Fruit fly (Drosophila melanogaster) whole organism, pupa: ENCODE results near the gene CG13310.

ENCODE experiments used
- CG10348 ChIP-seq: fragments of 200-800 bp; sonication (Bioruptor generic); IDR thresholded peaks from 2 replicates; pipeline ENCODE4 v1.3.6; 2022; ENCODE audit warnings: missing biosample characterization, missing genetic modification characterization
- CG12605 ChIP-seq: fragments of 200-800 bp; sonication (Bioruptor generic); IDR thresholded peaks from 2 replicates; pipeline ENCODE4 v1.3.6; 2022; ENCODE audit warnings: missing biosample characterization, missing genetic modification characterization
- CG13204 ChIP-seq: fragments of 200-800 bp; sonication (Bioruptor generic); optimal IDR thresholded peaks from 2 replicates; lab custom pipeline; 2018; ENCODE audit warnings: missing biosample characterization, mild to moderate bottlenecking, missing genetic modification characterization, moderate library complexity
- CG14655 ChIP-seq: fragments of 200-800 bp; sonication (Bioruptor generic); optimal IDR thresholded peaks from 3 replicates; lab custom pipeline; 2017; ENCODE audit warnings: mild to moderate bottlenecking, missing biosample characterization, missing genetic modification reagents, missing genetic modification characterization
- CG15710 ChIP-seq: fragments of 200-800 bp; sonication (Bioruptor generic); optimal IDR thresholded peaks from 2 replicates; lab custom pipeline; 2018; ENCODE audit warnings: missing biosample characterization, mild to moderate bottlenecking, missing genetic modification characterization, moderate library complexity
- CG17806 ChIP-seq: fragments of 200-800 bp; sonication (Bioruptor generic); optimal IDR thresholded peaks from 2 replicates; lab custom pipeline; 2018; ENCODE audit warnings: missing biosample characterization, mild to moderate bottlenecking, missing genetic modification characterization, moderate library complexity
- CG32121 ChIP-seq: fragments of 200-800 bp; sonication (Bioruptor generic); IDR thresholded peaks from 2 replicates; pipeline ENCODE4 v1.3.6; 2022; ENCODE audit warnings: missing biosample characterization, missing genetic modification characterization
- CG34367 ChIP-seq: fragments of 200-800 bp; sonication (Bioruptor generic); optimal IDR thresholded peaks from 2 replicates; lab custom pipeline; 2018; ENCODE audit warnings: missing biosample characterization, mild to moderate bottlenecking, missing genetic modification characterization
- CG4496 ChIP-seq: fragments of 200-800 bp; sonication (Bioruptor generic); IDR thresholded peaks from 3 replicates; pipeline ENCODE4 v1.3.6; 2022; ENCODE audit warnings: missing biosample characterization, missing genetic modification characterization
- CG8159 ChIP-seq: fragments of 200-800 bp; sonication (Bioruptor generic); optimal IDR thresholded peaks from 3 replicates; lab custom pipeline; 2018; ENCODE audit warnings: missing biosample characterization, mild to moderate bottlenecking, missing genetic modification characterization, moderate library complexity
- CG8301 ChIP-seq: fragments of 200-800 bp; sonication (Bioruptor generic); optimal IDR thresholded peaks from 2 replicates; lab custom pipeline; 2018; ENCODE audit warnings: missing biosample characterization, mild to moderate bottlenecking, missing genetic modification characterization
- CG9948 ChIP-seq: fragments of 200-800 bp; sonication (Bioruptor generic); optimal IDR thresholded peaks from 2 replicates; lab custom pipeline; 2018; ENCODE audit warnings: missing biosample characterization, mild to moderate bottlenecking, missing genetic modification characterization, moderate library complexity
- D1 ChIP-seq: fragments of 200-800 bp; sonication (Bioruptor generic); optimal IDR thresholded peaks from 2 replicates; lab custom pipeline; 2018; ENCODE audit warnings: missing biosample characterization, mild to moderate bottlenecking, missing genetic modification characterization, moderate library complexity
- EcR ChIP-seq: fragments of 200-800 bp; sonication (Bioruptor generic); optimal IDR thresholded peaks from 3 replicates; lab custom pipeline; 2019; ENCODE audit warnings: missing biosample characterization, missing genetic modification characterization, mild to moderate bottlenecking, moderate library complexity, missing genetic modification reagents
- Ets98B ChIP-seq: fragments of 200-800 bp; sonication (Bioruptor generic); IDR thresholded peaks from 2 replicates; pipeline ENCODE4 v1.3.6; 2022; ENCODE audit warnings: missing biosample characterization, missing genetic modification characterization
- Pif1A ChIP-seq: fragments of 200-800 bp; sonication (Bioruptor generic); optimal IDR thresholded peaks from 3 replicates; lab custom pipeline; 2016; ENCODE audit warnings: missing biosample characterization, missing genetic modification characterization
- Pif1B ChIP-seq: fragments of 200-800 bp; sonication (Bioruptor generic); optimal IDR thresholded peaks from 3 replicates; lab custom pipeline; 2016; ENCODE audit warnings: missing biosample characterization, missing genetic modification characterization
- fd96Ca ChIP-seq: fragments of 200-800 bp; sonication (Bioruptor generic); IDR thresholded peaks from 3 replicates; pipeline ENCODE4 v1.3.6; 2022; ENCODE audit warnings: missing biosample characterization, missing genetic modification characterization
- rn ChIP-seq: fragments of 200-800 bp; sonication (Bioruptor generic); IDR thresholded peaks from 2 replicates; pipeline ENCODE4 v1.3.6; 2022; ENCODE audit warnings: missing biosample characterization, missing genetic modification characterization

The CG13310 gene

DNA sequence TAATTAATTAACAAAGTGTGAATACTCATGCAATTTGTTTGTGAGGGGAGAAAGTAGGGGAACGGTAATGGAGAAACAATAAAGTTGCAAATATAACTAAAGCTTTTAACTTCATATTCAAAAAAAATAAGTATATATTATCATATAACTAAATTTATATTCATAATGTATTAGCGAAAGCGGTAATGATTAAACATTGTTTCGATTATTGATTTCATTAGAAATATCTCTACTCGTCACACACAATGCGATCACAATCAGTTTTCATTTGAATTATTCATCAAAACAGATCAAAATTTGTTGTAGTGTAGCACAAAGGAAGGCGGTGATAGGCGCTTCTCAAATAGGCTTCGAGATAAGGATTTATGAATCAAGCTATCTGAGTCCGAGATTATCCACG is 44.6 kb downstream of the CG13310 start, which contains the start of gene CG6576:
Gene CG6576, plus strand, starts transcription at position 301 of the 400 bp plus-strand sequence.
- TF ChIP-seq CG14655 (GFP tag; lab: Kevin White, UChicago) = no peak
- no peak for TF ChIP-seq CG32121 (GFP tag; lab: Robert Waterston, UW)
- no peak for TF ChIP-seq CG34367 (tag; lab: Kevin White, UChicago)
- TF ChIP-seq CG15710 = no peak

DNA sequence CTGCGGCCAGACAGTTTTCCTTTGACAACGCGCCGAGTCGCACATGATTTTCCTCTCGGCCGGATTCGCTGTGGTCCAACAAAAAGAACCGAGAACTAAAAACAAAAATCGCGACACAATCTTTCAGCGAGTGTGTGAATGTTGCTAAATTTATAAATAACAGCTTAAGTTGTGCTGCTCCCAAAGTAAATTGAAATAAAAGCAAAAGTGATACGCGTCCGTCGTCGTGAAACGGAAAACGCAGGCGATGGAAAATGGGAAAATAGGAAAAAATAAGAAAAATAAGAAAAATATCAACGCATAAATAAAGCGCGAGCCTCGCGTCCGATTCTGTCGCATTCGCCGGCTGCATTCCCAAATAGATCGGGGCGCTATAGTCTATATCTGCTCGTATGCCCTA is 46.7 kb downstream of the CG13310 start, which contains the start of gene Fhos:
Gene Fhos, plus strand, starts transcription at position 28 of the 400 bp plus-strand sequence.
- peak; percentile 30; the same call in 1 of the 2 replicates for TF ChIP-seq CG32121 (GFP tag; lab: Robert Waterston, UW)
- no peak for TF ChIP-seq Pif1B (GFP tag; lab: Kevin White, UChicago)
- no peak for TF ChIP-seq CG17806 (tag; lab: Kevin White, UChicago)
- TF ChIP-seq CG14655 (GFP tag; lab: Kevin White, UChicago) = peak; percentile 3
- TF ChIP-seq CG9948 (tag; lab: Kevin White, UChicago) = no peak
- TF ChIP-seq CG12605 (GFP tag; lab: Robert Waterston, UW) = peak; percentile 50; the same call in 1 of the 2 replicates
- no peak for TF ChIP-seq CG10348 (GFP tag; lab: Robert Waterston, UW)
- no peak for TF ChIP-seq CG34367 (tag; lab: Kevin White, UChicago)
- TF ChIP-seq CG13204 (GFP tag; lab: Kevin White, UChicago) = no peak
- TF ChIP-seq Ets98B (GFP tag; lab: Robert Waterston, UW) = peak; percentile 24; the same call in 1 of the 2 replicates
- TF ChIP-seq CG8301 (tag; lab: Kevin White, UChicago) = peak; percentile 21

DNA sequence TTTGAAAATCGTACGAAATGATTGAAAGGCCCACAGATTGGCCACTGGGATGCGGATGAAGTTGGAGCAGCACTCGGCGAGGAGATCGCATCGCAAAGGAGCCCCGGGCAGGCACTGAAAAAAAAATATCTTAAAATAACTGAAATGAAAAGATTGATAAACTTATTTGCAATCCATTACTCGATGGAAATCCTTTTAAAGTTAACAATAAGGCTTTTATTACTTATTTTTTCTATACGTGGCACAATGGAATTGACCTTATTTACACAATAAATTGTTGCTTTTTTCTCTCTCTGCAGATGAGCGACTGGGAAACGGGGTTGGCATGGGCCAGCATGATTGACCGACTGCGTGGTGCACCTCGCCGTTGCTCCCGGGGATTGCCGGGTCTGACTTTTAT is 49.1 kb downstream of the CG13310 start:
- peak; percentile 58; the same call in 2 of the 3 replicates for TF ChIP-seq CG4496
- TF ChIP-seq CG9948 (tag; lab: Kevin White, UChicago) = no peak
- peak; percentile 54 for TF ChIP-seq CG8301 (tag; lab: Kevin White, UChicago)
- TF ChIP-seq rn (GFP tag; lab: Robert Waterston, UW) = peak; percentile 24; the same call in 1 of the 2 replicates
- no peak for TF ChIP-seq EcR
- TF ChIP-seq Ets98B (GFP tag; lab: Robert Waterston, UW) = peak; percentile 70
- peak; percentile 76 for TF ChIP-seq CG32121 (GFP tag; lab: Robert Waterston, UW)
- peak; percentile 33; the same call in 1 of the 2 replicates for TF ChIP-seq CG12605 (GFP tag; lab: Robert Waterston, UW)
- TF ChIP-seq CG15710 = no peak
- TF ChIP-seq CG8159 (tag; lab: Kevin White, UChicago) = no peak
- peak; percentile 24; the same call in 1 of the 3 replicates for TF ChIP-seq fd96Ca (GFP tag; lab: Robert Waterston, UW)
- TF ChIP-seq CG14655 (GFP tag; lab: Kevin White, UChicago) = peak; percentile 32

DNA sequence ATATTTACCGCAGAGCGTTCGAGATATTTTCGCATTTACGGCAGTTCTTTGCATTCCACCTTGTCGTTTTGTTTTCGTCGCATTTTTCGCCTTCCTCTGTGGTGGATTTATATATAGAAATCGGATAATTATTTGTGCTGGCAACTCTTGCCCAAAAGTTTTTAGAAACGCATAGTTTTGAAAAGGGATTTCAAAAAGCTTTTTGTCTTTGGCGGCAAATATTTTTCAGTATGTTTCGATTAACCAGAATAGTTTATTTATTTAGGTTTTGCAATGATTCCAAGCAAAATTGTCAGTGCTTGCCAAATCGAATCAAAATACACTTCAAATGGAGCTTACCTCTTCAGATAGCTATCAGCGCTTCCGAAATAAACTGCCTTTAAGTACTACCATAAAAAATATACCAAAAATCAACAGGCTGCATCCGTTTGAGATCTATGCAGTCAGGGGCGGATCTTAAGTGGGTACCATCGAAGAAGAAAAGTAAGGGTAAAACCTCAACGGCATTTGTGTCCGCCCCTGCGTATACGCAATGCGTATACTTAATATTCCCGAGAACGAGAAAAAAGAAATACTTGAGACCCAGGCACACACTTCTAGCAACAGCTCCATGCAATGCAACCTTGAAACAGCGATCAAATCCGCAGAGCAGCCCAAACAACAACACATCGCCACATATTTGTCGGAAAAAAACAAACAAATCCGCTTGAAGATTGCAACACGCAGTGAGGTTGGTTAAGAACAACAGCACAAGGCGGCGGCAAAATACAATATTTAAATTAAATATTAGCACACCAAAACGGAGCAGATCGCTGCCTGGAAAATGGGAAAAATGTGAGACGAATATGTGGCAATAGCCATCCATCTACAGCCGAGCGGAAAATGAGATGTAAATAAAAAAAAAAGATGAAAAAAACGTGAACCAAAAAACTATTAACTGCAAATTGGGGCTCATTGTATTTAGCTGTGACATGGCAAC is 50.4 kb downstream of the CG13310 start, which contains the start of gene CG13306:
Gene CG13306, minus strand, starts transcription at position 51 of the 979 bp plus-strand sequence.
- TF ChIP-seq CG14655 (GFP tag; lab: Kevin White, UChicago) (no peak), rn (GFP tag; lab: Robert Waterston, UW) (no peak), Pif1A (no peak), fd96Ca (GFP tag; lab: Robert Waterston, UW) (0 out of 3 replicates have a peak, but pooled peaks have one; percentile 21), CG13204 (GFP tag; lab: Kevin White, UChicago) (no peak)

DNA sequence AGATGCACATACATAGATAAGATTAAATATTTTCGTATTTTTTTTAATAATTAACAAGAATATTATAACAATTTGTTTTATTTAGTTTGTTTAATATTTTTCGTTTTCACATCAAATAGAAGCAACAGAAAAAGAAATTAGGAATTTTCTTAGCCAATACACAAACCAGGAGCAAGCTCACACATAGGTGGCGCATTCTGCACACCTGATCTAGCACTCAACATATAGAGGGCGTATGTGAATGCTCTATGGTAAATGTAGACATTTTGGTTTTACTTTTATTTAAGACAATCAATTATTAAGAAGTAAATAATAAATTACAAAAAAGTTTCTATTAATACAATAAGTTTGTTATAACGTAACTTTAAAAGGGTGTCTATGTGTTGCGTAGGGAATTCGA is 51.5 kb downstream of the CG13310 start:
- no peak for TF ChIP-seq CG13204 (GFP tag; lab: Kevin White, UChicago)
- TF ChIP-seq CG17806 (tag; lab: Kevin White, UChicago) = no peak
- peak; percentile 91 for TF ChIP-seq D1 (tag; lab: Kevin White, UChicago)
- TF ChIP-seq, all 21 proteins: peak for 1
